Worm (Caenorhabditis elegans) whole organism, L4 larva: Measurements from ENCODE around the gene M02D8.3.

Source experiments
- F10B5.3 ChIP-seq: sonication (generic microtip); optimal IDR thresholded peaks from 2 replicates; lab custom pipeline; 2016; ENCODE audit warnings: mild to moderate bottlenecking, missing genetic modification characterization, missing compliant biosample characterization
- F44E2.7 ChIP-seq: fragments of 200-800 bp; sonication (Bioruptor generic); IDR thresholded peaks from 2 replicates; pipeline ENCODE4 v2.1.2; 2022; ENCODE audit warnings: missing genetic modification characterization, missing compliant biosample characterization
- T20F7.1 ChIP-seq: fragments of 200-800 bp; sonication (Bioruptor generic); optimal IDR thresholded peaks from 2 replicates; lab custom pipeline; 2018; ENCODE audit warnings: mild to moderate bottlenecking, missing genetic modification characterization, missing compliant biosample characterization
- Y105C5A.15 ChIP-seq: fragments of 200-800 bp; sonication (Bioruptor generic); IDR thresholded peaks from 2 replicates; pipeline ENCODE4 v1.3.6; 2022; ENCODE audit warnings: missing genetic modification characterization, missing compliant biosample characterization
- ZK337.2 ChIP-seq: fragments of 200-800 bp; sonication (Bioruptor generic); IDR thresholded peaks from 2 replicates; pipeline ENCODE4 v1.3.6; 2022; ENCODE audit warnings: missing genetic modification reagents, missing genetic modification characterization, missing compliant biosample characterization
- aha-1 ChIP-seq: fragments of 150-350 bp; peaks from one replicate; lab custom pipeline; 2014; ENCODE audit warnings: missing biosample characterization, missing genetic modification characterization
- ama-1 ChIP-seq: fragments of 150-350 bp; optimal IDR thresholded peaks from 2 replicates; lab custom pipeline; 2014; ENCODE audit warnings: inconsistent platforms, mixed read lengths
- ceh-20 ChIP-seq: fragments of 200-800 bp; sonication (Bioruptor generic); IDR thresholded peaks from 2 replicates; pipeline ENCODE4 v1.3.6; 2022; ENCODE audit warnings: missing genetic modification reagents, missing genetic modification characterization, missing compliant biosample characterization
- ceh-44 ChIP-seq: fragments of 200-800 bp; sonication (Bioruptor generic); IDR thresholded peaks from 2 replicates; pipeline ENCODE4 v1.3.6; 2022; ENCODE audit warnings: missing genetic modification reagents, missing genetic modification characterization, missing compliant biosample characterization
- ceh-82 ChIP-seq: sonication (generic microtip); optimal IDR thresholded peaks from 2 replicates; lab custom pipeline; 2017; ENCODE audit warnings: missing biosample characterization, missing genetic modification characterization
- daf-16 ChIP-seq, 3 experiments: sonication (generic microtip); optimal IDR thresholded peaks; 2 replicates each; lab custom pipeline; 2016 to 2017; ENCODE audit warnings: missing genetic modification characterization in 3 of 3, missing genetic modification reagents in 3 of 3, mild to moderate bottlenecking in 2 of 3, missing compliant biosample characterization in 2 of 3, missing biosample characterization in 1 of 3, moderate library complexity in 1 of 3
- daf-19 ChIP-seq: fragments of 200-800 bp; sonication (Bioruptor generic); conservative IDR thresholded peaks from 2 replicates; pipeline ENCODE4 v1.3.6; 2022; ENCODE audit warnings: missing genetic modification characterization, missing compliant biosample characterization
- dve-1 ChIP-seq: sonication (generic microtip); optimal IDR thresholded peaks from 2 replicates; lab custom pipeline; 2017; ENCODE audit warnings: antibody characterized with exemption, mild to moderate bottlenecking, missing genetic modification characterization, missing compliant biosample characterization; ENCODE audit not compliant: insufficient read depth
- egl-27 ChIP-seq: sonication (generic microtip); optimal IDR thresholded peaks from 3 replicates; lab custom pipeline; 2017; ENCODE audit warnings: missing biosample characterization, missing genetic modification reagents, missing genetic modification characterization
- egl-43 ChIP-seq: fragments of 200-800 bp; sonication (Bioruptor generic); IDR thresholded peaks from 2 replicates; pipeline ENCODE4 v1.3.6; 2022; ENCODE audit warnings: missing genetic modification reagents, missing genetic modification characterization, missing compliant biosample characterization
- fkh-10 ChIP-seq: fragments of 150-350 bp; optimal IDR thresholded peaks from 2 replicates; lab custom pipeline; 2014; ENCODE audit warnings: missing biosample characterization, missing genetic modification reagents, missing genetic modification characterization
- hif-1 ChIP-seq, 2 experiments: sonication (generic microtip); optimal IDR thresholded peaks; 2 replicates each; lab custom pipeline; 2016 to 2017; ENCODE audit warnings: missing compliant biosample characterization in 2 of 2, missing genetic modification characterization in 2 of 2, missing genetic modification reagents in 2 of 2, missing genotype in 2 of 2, mild to moderate bottlenecking in 1 of 2
- jun-1 ChIP-seq: fragments of 150-350 bp; optimal IDR thresholded peaks from 2 replicates; lab custom pipeline; 2014; ENCODE audit warnings: missing biosample characterization, missing genetic modification reagents, missing genetic modification characterization
- lin-1 ChIP-seq: fragments of 200-800 bp; sonication (Bioruptor generic); IDR thresholded peaks from 2 replicates; pipeline ENCODE4 v1.3.6; 2022; ENCODE audit warnings: missing genetic modification reagents, missing genetic modification characterization, missing compliant biosample characterization
- lin-15B ChIP-seq: fragments of 150-350 bp; sonication (generic microtip); optimal IDR thresholded peaks from 3 replicates; lab custom pipeline; 2014; ENCODE audit warnings: missing biosample characterization, missing genetic modification characterization
- lin-29 ChIP-seq: fragments of 200-800 bp; sonication (Bioruptor generic); IDR thresholded peaks from 2 replicates; pipeline ENCODE4 v1.3.6; 2022; ENCODE audit warnings: missing genetic modification reagents, missing genetic modification characterization, missing compliant biosample characterization
- lin-39 ChIP-seq: fragments of 150-350 bp; optimal IDR thresholded peaks from 2 replicates; lab custom pipeline; 2014; ENCODE audit warnings: missing biosample characterization, missing genetic modification reagents, missing genetic modification characterization
- madf-9 ChIP-seq: fragments of 200-800 bp; sonication (Bioruptor generic); conservative IDR thresholded peaks from 2 replicates; pipeline ENCODE4 v1.3.6; 2022; ENCODE audit warnings: missing genetic modification reagents, missing genetic modification characterization, missing compliant biosample characterization
- mdt-29 ChIP-seq: fragments of 200-800 bp; sonication (Bioruptor generic); IDR thresholded peaks from 2 replicates; pipeline ENCODE4 v1.3.6; 2022; ENCODE audit warnings: missing genetic modification reagents, missing genetic modification characterization, missing compliant biosample characterization
- mes-2 ChIP-seq: sonication (generic microtip); optimal IDR thresholded peaks from 2 replicates; lab custom pipeline; 2016; ENCODE audit warnings: missing genotype, mild to moderate bottlenecking, missing genetic modification characterization, missing compliant biosample characterization; ENCODE audit not compliant: poor library complexity, severe bottlenecking
- mxl-3 ChIP-seq: fragments of 200-800 bp; sonication (Bioruptor generic); optimal IDR thresholded peaks from 2 replicates; lab custom pipeline; 2018; ENCODE audit warnings: mild to moderate bottlenecking, missing genetic modification characterization, missing compliant biosample characterization
- nhr-10 ChIP-seq: fragments of 150-350 bp; optimal IDR thresholded peaks from 2 replicates; lab custom pipeline; 2014; ENCODE audit warnings: missing biosample characterization, missing genetic modification characterization
- nhr-25 ChIP-seq: sonication (generic microtip); optimal IDR thresholded peaks from 2 replicates; lab custom pipeline; 2017; ENCODE audit warnings: missing genetic modification characterization, mild to moderate bottlenecking, missing compliant biosample characterization, antibody characterized with exemption, moderate library complexity, borderline replicate concordance; ENCODE audit not compliant: insufficient read depth
- nhr-76 ChIP-seq: fragments of 150-350 bp; optimal IDR thresholded peaks from 2 replicates; lab custom pipeline; 2014; ENCODE audit warnings: missing biosample characterization, missing genetic modification characterization
- pha-4 ChIP-seq, 2 experiments: fragments of 150-350 bp in 1 of 2; fragments of 200-800 bp in 1 of 2; sonication (Bioruptor generic) in 1 of 2; IDR thresholded peaks in 1 of 2; optimal IDR thresholded peaks in 1 of 2; 2 replicates each; pipeline versions ENCODE4 v1.3.6 to Lab custom; 2014 to 2022; ENCODE audit warnings: missing genetic modification characterization in 2 of 2, missing genetic modification reagents in 2 of 2, missing biosample characterization in 1 of 2, missing compliant biosample characterization in 1 of 2
- php-3 ChIP-seq: fragments of 200-800 bp; sonication (Bioruptor generic); IDR thresholded peaks from 2 replicates; pipeline ENCODE4 v1.3.6; 2022; ENCODE audit warnings: missing genetic modification reagents, missing genetic modification characterization, missing compliant biosample characterization
- set-16 ChIP-seq: fragments of 200-800 bp; sonication (Bioruptor generic); IDR thresholded peaks from 2 replicates; pipeline ENCODE4 v1.3.6; 2022; ENCODE audit warnings: missing genetic modification reagents, missing genetic modification characterization, missing compliant biosample characterization
- tag-97 ChIP-seq: fragments of 200-800 bp; sonication (Bioruptor generic); IDR thresholded peaks from 2 replicates; pipeline ENCODE4 v1.3.6; 2022; ENCODE audit warnings: missing genetic modification characterization, missing compliant biosample characterization
- tra-1 ChIP-seq: fragments of 200-800 bp; sonication (Bioruptor generic); IDR thresholded peaks from 2 replicates; pipeline ENCODE4 v1.3.6; 2022; ENCODE audit warnings: missing genetic modification reagents, missing genetic modification characterization, missing compliant biosample characterization
- unc-62 ChIP-seq, 3 experiments: fragments of 150-350 bp in 1 of 3; sonication (generic microtip); optimal IDR thresholded peaks in 2 of 3; peaks in 1 of 3; 1 replicate in 1 of 3; 2 replicates in 2 of 3; lab custom pipeline; 2014 to 2017; ENCODE audit warnings: missing biosample characterization in 3 of 3, missing genetic modification characterization in 3 of 3, missing genetic modification reagents in 3 of 3, missing genotype in 1 of 3
- zip-2 ChIP-seq: fragments of 150-350 bp; optimal IDR thresholded peaks from 2 replicates; lab custom pipeline; 2014; ENCODE audit warnings: missing biosample characterization, missing genetic modification characterization
- ztf-11 ChIP-seq: fragments of 150-350 bp; optimal IDR thresholded peaks from 2 replicates; lab custom pipeline; 2014; ENCODE audit warnings: missing biosample characterization, missing genetic modification characterization
- ztf-7 ChIP-seq: fragments of 150-350 bp; optimal IDR thresholded peaks from 2 replicates; lab custom pipeline; 2014; ENCODE audit warnings: missing biosample characterization, missing genetic modification characterization

Gene M02D8.3

DNA sequence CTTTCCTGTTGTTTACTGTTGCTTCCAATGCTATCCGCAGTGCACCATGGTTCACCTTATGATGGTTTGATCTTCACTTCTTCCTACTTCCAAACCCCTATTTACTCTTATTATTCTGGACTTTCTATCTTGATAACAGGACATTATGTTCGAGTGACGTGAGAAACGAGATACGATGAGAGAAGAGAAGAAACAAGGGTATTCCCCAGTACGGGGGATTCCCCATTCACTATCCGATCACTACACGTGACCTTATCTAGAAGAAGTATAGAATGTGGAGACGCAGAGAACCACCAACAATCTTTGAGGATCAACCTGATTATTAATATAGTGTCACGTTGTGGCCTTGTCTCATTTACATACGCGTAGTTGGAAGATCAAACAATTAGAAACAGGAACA, 15.7 kb upstream of the M02D8.3 start (continued):
- no peak for TF ChIP-seq egl-43 (GFP tag; lab: Robert Waterston, UW)
- no peak for TF ChIP-seq ceh-20 (GFP tag; lab: Robert Waterston, UW)
- no peak for TF ChIP-seq lin-39 (tag; lab: Kevin White, UChicago)
- no peak for TF ChIP-seq egl-27 (tag; lab: Kevin White, UChicago)
- TF ChIP-seq daf-16 (GFP tag; optimal IDR thresholded peaks at IDR 0.05; lab: Kevin White, UChicago): no peak
- peak; percentile 42 for TF ChIP-seq daf-16 (tag; optimal IDR thresholded peaks at IDR 0.05; lab: Kevin White, UChicago)
- no peak for TF ChIP-seq jun-1 (tag; lab: Kevin White, UChicago)
- no peak for TF ChIP-seq nhr-25 (tag; lab: Kevin White, UChicago)
- TF ChIP-seq F44E2.7 (GFP tag; lab: Robert Waterston, UW): no peak
- TF ChIP-seq tag-97 (GFP tag; lab: Robert Waterston, UW): no peak
- no peak for TF ChIP-seq nhr-10 (tag; lab: Kevin White, UChicago)
- peak; percentile 54 for TF ChIP-seq dve-1
- no peak for TF ChIP-seq hif-1 (tag; optimal IDR thresholded peaks at IDR 0.05; lab: Kevin White, UChicago)
- no peak for TF ChIP-seq lin-1 (GFP tag; lab: Robert Waterston, UW)
- TF ChIP-seq fkh-10 (GFP tag; lab: Kevin White, UChicago): no peak
- TF ChIP-seq mdt-29 (GFP tag; lab: Robert Waterston, UW): no peak
- no peak for TF ChIP-seq T20F7.1
- no peak for TF ChIP-seq set-16 (GFP tag; lab: Robert Waterston, UW)
- TF ChIP-seq madf-9 (GFP tag; lab: Robert Waterston, UW): no peak
- TF ChIP-seq lin-29 (GFP tag; lab: Robert Waterston, UW): no peak
- peak; percentile 49 for TF ChIP-seq mxl-3 (GFP tag; lab: Kevin White, UChicago)
- no peak for TF ChIP-seq F10B5.3
- no peak for TF ChIP-seq mes-2
- TF ChIP-seq ceh-82: no peak
- TF ChIP-seq lin-15B (tag; lab: Kevin White, UChicago): no peak

ce11 chrX:8750660-8751059, 13.8 kb upstream of the M02D8.3 start, which contains the start of gene asns-2:
asns-2 (minus strand) TSS chrX:8750941.
- TF ChIP-seq ceh-44 (GFP tag; lab: Robert Waterston, UW) (no peak), tra-1 (GFP tag; lab: Robert Waterston, UW) (no peak), ztf-7 (tag; lab: Kevin White, UChicago) (no peak), ZK337.2 (GFP tag; lab: Robert Waterston, UW) (no peak), pha-4 (GFP tag; IDR thresholded peaks at IDR 0.05; lab: Robert Waterston, UW) (no peak), pha-4 (tag; optimal IDR thresholded peaks at IDR 0.05; lab: Kevin White, UChicago) (no peak), Y105C5A.15 (no peak), unc-62 (GFP tag; optimal IDR thresholded peaks at IDR 0.05 in 1 of 2; lab: Kevin White, UChicago) (no peak), unc-62 (tag; optimal IDR thresholded peaks at IDR 0.05; lab: Kevin White, UChicago) (no peak), aha-1 (tag; lab: Kevin White, UChicago) (no peak), nhr-76 (tag; lab: Kevin White, UChicago) (no peak), tag-97 (GFP tag; lab: Robert Waterston, UW) (no peak), mes-2 (no peak), F10B5.3 (no peak), ztf-11 (tag; lab: Kevin White, UChicago) (no peak), dve-1 (no peak), daf-19 (GFP tag; lab: Robert Waterston, UW) (no peak), ama-1 (lab: Kevin White, UChicago) (peak; percentile 51), php-3 (GFP tag; lab: Robert Waterston, UW) (peak; percentile 31; the same call in 1 of the 2 replicates), set-16 (GFP tag; lab: Robert Waterston, UW) (peak; percentile 59), egl-43 (GFP tag; lab: Robert Waterston, UW) (no peak), zip-2 (no peak)
